Worm (Caenorhabditis elegans): ENCODE data around the gene K01D12.7.

- TF ChIP-seq ztf-6 (GFP tag; IDR thresholded peaks at IDR 0.05) = no peak
- no peak for TF ChIP-seq hlh-26 (GFP tag; conservative IDR thresholded peaks at IDR 0.05)
- no peak for TF ChIP-seq snpc-4 (GFP tag; optimal IDR thresholded peaks at IDR 0.05)
- TF ChIP-seq snpc-4 (tag; optimal IDR thresholded peaks at IDR 0.05) = no peak
- no peak for TF ChIP-seq Y67H2A.10 (GFP tag; conservative IDR thresholded peaks at IDR 0.05)
- no peak for TF ChIP-seq ets-4 (GFP tag; optimal IDR thresholded peaks at IDR 0.05)
These were observed 11.0 kb upstream of the K01D12.7 start for ce11 chrV:12412321-12412720.

Data from whole organism, young adult.